Fruit fly (Drosophila melanogaster): Measurements from ENCODE around the gene CG8369.

Gene CG8369

DNA sequence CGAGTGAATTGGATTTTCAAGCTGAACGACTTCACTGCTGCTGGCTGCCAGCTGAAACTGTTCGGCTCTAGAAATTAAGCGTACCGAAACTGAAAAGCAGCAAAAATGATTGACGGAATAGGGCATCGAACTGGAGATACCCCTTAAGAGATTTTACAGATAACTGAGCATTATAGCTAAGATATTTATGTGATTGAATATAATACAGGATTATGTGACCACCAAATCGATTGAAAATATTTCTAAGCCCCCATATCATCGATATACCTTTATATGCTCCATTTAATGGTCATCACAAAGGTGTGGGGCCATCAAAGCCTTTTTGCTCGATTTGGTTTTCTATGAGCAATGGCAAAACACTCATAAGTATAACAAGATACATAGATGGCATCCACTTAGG, 37.0 kb upstream of the CG8369 start:
- TF ChIP-seq CG15336 (GFP tag; IDR thresholded peaks at IDR 0.05) (peak; percentile 75), esn (GFP tag; optimal IDR thresholded peaks at IDR 0.05) (no peak), CG6808 (GFP tag; optimal IDR thresholded peaks at IDR 0.05) (no peak), svp (GFP tag) (peak; percentile 39), Hr39 (GFP tag; optimal IDR thresholded peaks at IDR 0.05) (no peak), CG11294 (GFP tag; IDR thresholded peaks at IDR 0.05) (0 out of 2 replicates have a peak, but pooled peaks have one; percentile 25), Sox14 (GFP tag; optimal IDR thresholded peaks at IDR 0.05) (no peak), eg (GFP tag; IDR thresholded peaks at IDR 0.05) (peak; percentile 82), CG8119 (GFP tag; IDR thresholded peaks at IDR 0.05) (peak; percentile 67), CG6163 (GFP tag; IDR thresholded peaks at IDR 0.05) (peak; percentile 58; the same call in 2 of the 3 replicates)

DNA sequence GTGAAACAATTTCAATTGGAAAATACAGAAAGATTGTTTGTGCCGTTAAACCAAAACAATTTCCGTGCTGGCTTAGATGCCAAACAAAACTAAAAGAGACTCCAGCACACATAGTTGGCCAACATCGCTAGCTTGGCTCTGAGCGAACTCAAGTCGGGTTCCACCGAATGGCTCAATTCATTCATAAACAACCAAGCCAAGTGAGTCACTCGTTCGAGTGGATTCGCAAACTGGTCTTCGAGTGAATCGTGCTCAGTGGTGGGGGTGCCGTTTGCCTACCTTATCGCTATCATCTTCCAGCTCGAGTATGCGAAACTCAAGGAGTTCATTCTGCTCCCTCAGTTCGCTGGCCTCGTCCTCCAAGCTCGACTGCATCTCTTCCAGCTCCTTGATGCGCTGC, 36.4 kb upstream of the CG8369 start:
- TF ChIP-seq spab (GFP tag; optimal IDR thresholded peaks at IDR 0.05) (no peak), CG31627 (GFP tag; optimal IDR thresholded peaks at IDR 0.05) (no peak), CG6163 (GFP tag; IDR thresholded peaks at IDR 0.05) (0 out of 3 replicates have a peak, but pooled peaks have one; percentile 18), CG4318 (GFP tag; optimal IDR thresholded peaks at IDR 0.05) (no peak)

DNA sequence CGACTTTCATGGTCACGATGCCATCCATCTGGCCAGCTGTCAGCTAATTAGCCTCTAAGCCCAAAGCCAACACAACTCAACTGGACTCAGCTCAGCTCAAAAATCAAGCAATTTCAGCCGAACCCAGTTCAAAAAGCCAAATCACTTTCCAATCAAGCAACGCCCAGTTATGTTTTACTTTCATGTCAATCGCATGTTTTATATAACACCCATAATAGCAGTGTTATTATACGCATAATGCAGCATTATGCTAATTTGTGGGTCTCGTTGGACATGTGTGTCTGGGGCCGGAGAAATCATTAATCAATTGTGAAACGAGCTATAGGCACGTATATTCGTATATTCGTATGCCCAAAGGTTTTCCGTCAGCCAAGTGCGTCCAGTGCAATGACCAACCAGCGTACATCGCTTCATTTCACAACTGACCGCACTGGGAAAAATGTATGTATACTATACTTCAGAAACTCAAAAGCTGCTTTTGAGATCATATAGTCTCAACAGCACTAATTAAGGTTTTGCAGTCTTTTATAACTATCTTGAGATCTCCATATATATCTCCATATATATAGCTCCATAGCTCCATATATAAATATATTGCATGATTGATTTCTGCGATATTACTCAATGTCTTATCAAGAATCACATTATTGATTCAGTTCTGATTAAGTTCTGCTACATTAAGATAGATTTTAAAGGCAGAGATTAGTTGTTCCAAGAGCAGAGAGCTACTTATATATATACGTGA, 34.1 kb upstream of the CG8369 start:
- TF ChIP-seq dsx (GFP tag; optimal IDR thresholded peaks at IDR 0.05; ENCODE audit: poor library complexity, severe bottlenecking) = peak; percentile 64
- TF ChIP-seq CG10669 (GFP tag; optimal IDR thresholded peaks at IDR 0.05) = no peak
- TF ChIP-seq topi (GFP tag; optimal IDR thresholded peaks at IDR 0.05) = peak; percentile 64
- no peak for TF ChIP-seq CG6163 (GFP tag; IDR thresholded peaks at IDR 0.05)
- TF ChIP-seq CG9139 (GFP tag; optimal IDR thresholded peaks at IDR 0.05) = peak; percentile 10
- TF ChIP-seq CG6854 (GFP tag; optimal IDR thresholded peaks at IDR 0.05) = peak; percentile 28
- TF ChIP-seq CG4318 (GFP tag; optimal IDR thresholded peaks at IDR 0.05) = no peak
- peak; percentile 37 for TF ChIP-seq spab (GFP tag; optimal IDR thresholded peaks at IDR 0.05)
- TF ChIP-seq lz (GFP tag; optimal IDR thresholded peaks at IDR 0.05) = no peak
- TF ChIP-seq ss (GFP tag; optimal IDR thresholded peaks at IDR 0.05) = peak in 1 of 2 experiments; percentile 36
- TF ChIP-seq Eip78C (GFP tag) = peak; percentile 96
- peak; percentile 19 for TF ChIP-seq Lpt (GFP tag; optimal IDR thresholded peaks at IDR 0.05)
- peak; percentile 69 for TF ChIP-seq svp (GFP tag)
- no peak for TF ChIP-seq CG16779 (tag; optimal IDR thresholded peaks at IDR 0.05)

DNA sequence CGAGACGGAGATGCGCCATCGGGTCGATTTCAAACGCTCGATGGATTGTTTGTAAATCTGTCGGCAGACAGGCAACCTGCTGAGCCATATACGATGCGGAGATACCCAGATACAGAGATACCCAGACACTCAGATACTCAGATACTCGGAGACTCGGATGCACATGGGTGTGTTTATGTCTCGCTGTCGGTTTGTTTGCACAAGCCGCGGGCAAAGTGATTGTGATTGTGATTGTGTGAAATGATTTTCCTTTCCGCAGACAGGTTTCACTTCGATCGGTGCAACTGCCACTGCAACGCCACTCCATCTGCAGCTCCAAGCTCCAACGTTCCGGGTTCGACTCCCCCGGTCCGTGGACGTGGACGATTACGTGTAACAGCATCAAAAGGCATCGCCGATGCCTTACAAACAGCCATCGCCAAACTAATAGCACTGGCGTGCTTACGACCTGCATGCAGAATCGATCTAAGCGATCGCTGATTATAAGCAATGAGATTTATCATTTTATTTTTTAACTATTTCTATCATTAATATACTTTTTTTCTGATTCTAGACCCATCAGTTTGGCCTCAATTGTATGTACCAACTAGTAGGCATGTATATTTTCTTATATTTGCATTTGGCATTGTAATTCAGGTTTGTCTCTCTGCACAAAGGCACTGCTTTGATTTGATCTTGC, 32.9 kb upstream of the CG8369 start:
- TF ChIP-seq Lpt (GFP tag; optimal IDR thresholded peaks at IDR 0.05) = peak; percentile 73
- peak; percentile 85 for TF ChIP-seq CG3919 (GFP tag; optimal IDR thresholded peaks at IDR 0.05)
- TF ChIP-seq Blimp-1 (GFP tag; optimal IDR thresholded peaks at IDR 0.05) = peak; percentile 28
- TF ChIP-seq esn (GFP tag; optimal IDR thresholded peaks at IDR 0.05) = peak; percentile 65
- peak; percentile 73 for TF ChIP-seq CG16779 (tag; optimal IDR thresholded peaks at IDR 0.05)
- peak; percentile 82 for TF ChIP-seq OdsH (GFP tag; optimal IDR thresholded peaks at IDR 0.05)
- TF ChIP-seq Eip78C (GFP tag) = peak; percentile 97
- peak; percentile 73 for TF ChIP-seq Sox14 (GFP tag; optimal IDR thresholded peaks at IDR 0.05)
- TF ChIP-seq net (GFP tag; optimal IDR thresholded peaks at IDR 0.05) = peak; percentile 79
- peak; percentile 31 to 43 for TF ChIP-seq ss (GFP tag; optimal IDR thresholded peaks at IDR 0.05)
- peak; percentile 86 for TF ChIP-seq CG6276 (GFP tag; optimal IDR thresholded peaks at IDR 0.05)
- peak; percentile 92 for TF ChIP-seq CG8119 (GFP tag; IDR thresholded peaks at IDR 0.05)
- TF ChIP-seq CG8632 (GFP tag; optimal IDR thresholded peaks at IDR 0.05) = peak; percentile 54
- peak; percentile 25 for TF ChIP-seq CG9139 (GFP tag; optimal IDR thresholded peaks at IDR 0.05)
- peak; percentile 43 for TF ChIP-seq cyc (GFP tag; optimal IDR thresholded peaks at IDR 0.05)
- TF ChIP-seq topi (GFP tag; optimal IDR thresholded peaks at IDR 0.05) = peak; percentile 70
- TF ChIP-seq CG6854 (GFP tag; optimal IDR thresholded peaks at IDR 0.05) = no peak
- TF ChIP-seq Sox15 (GFP tag; optimal IDR thresholded peaks at IDR 0.05) = peak; percentile 51
- TF ChIP-seq dac (GFP tag; optimal IDR thresholded peaks at IDR 0.05) = peak; percentile 78
- TF ChIP-seq vri (GFP tag; optimal IDR thresholded peaks at IDR 0.05) = no peak
- TF ChIP-seq CG4318 (GFP tag; optimal IDR thresholded peaks at IDR 0.05) = peak; percentile 70
- peak; percentile 97 for TF ChIP-seq eg (GFP tag; IDR thresholded peaks at IDR 0.05)
- peak; percentile 92 for TF ChIP-seq CG6163 (GFP tag; IDR thresholded peaks at IDR 0.05)
- peak; percentile 69 for TF ChIP-seq CG1621 (tag; optimal IDR thresholded peaks at IDR 0.05)
- TF ChIP-seq CG7368 (GFP tag; optimal IDR thresholded peaks at IDR 0.05) = peak; percentile 65
- TF ChIP-seq Eip75B (GFP tag; optimal IDR thresholded peaks at IDR 0.05) = peak; percentile 67
- peak; percentile 84 for TF ChIP-seq Ets96B (tag; optimal IDR thresholded peaks at IDR 0.05)
- peak; percentile 50 for TF ChIP-seq Met (GFP tag; optimal IDR thresholded peaks at IDR 0.05)
- peak; percentile 60 for TF ChIP-seq lz (GFP tag; optimal IDR thresholded peaks at IDR 0.05)
- peak; percentile 74 for TF ChIP-seq CG11762 (GFP tag; optimal IDR thresholded peaks at IDR 0.05; ENCODE audit: insufficient read depth)
- TF ChIP-seq Gug (GFP tag; IDR thresholded peaks at IDR 0.05) = peak; percentile 84
- peak; percentile 84 for TF ChIP-seq CG11294 (GFP tag; IDR thresholded peaks at IDR 0.05)

Data from whole organism, prepupa.